Fruit fly (Drosophila melanogaster): Measurements from ENCODE around the gene X11L.

Gene X11L

DNA sequence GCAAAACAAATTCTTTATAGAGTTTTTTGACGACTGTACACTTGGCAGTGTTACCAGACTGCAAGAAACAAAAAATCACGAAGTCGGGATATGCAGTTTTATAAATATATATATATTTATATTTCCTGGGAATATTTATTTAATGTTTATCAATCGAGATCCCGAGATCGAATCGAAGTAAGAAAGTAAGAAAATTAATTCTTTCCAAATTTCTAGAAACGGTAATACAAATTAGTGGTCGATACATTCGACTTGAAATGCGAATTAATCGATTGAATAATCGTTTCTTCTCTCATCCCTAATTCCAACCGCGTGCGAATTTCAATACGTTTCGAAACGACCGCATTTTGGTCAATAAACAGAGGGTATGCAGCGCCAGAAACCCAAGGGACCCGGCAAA, 36.6 kb downstream of the X11L start, which contains the start of the genes CG8289 and CG5800:
Gene CG8289, minus strand, starts transcription at position 44 of the 400 bp plus-strand sequence.
Gene CG5800, plus strand, starts transcription at position 281 of the 400 bp plus-strand sequence.
- TF ChIP-seq Myc (optimal IDR thresholded peaks at IDR 0.05) = no peak
- no peak for TF ChIP-seq Sin3A (optimal IDR thresholded peaks at IDR 0.05)
- TF ChIP-seq ttk (optimal IDR thresholded peaks at IDR 0.05) = no peak
- TF ChIP-seq h (optimal IDR thresholded peaks at IDR 0.05) = no peak
- TF ChIP-seq psq (optimal IDR thresholded peaks at IDR 0.05) = no peak
- no peak for TF ChIP-seq insv (optimal IDR thresholded peaks at IDR 0.05)

DNA sequence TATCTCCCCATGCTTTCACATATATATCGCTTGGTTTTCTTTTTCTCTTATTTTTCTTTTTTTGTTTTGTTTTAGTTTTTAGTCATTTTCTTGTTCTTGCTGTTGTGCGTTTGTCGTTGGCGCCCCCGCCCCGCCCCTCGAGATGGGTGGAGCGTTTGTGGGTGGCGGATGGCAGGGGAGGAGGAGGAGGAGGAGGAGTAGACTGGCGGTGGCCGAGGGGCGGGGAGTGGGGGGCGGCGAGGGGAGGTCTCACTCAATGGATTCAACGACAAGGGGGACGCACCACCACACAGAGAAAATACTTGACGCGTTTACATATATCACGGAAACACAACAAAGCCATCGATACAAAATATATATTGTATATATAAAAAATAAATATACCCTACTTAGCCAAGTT, 41.4 kb downstream of the X11L start:
- TF ChIP-seq Sin3A (optimal IDR thresholded peaks at IDR 0.05) (no peak), Myc (optimal IDR thresholded peaks at IDR 0.05) (no peak), h (optimal IDR thresholded peaks at IDR 0.05) (no peak), ttk (optimal IDR thresholded peaks at IDR 0.05) (no peak), psq (optimal IDR thresholded peaks at IDR 0.05) (no peak), insv (optimal IDR thresholded peaks at IDR 0.05) (no peak)

DNA sequence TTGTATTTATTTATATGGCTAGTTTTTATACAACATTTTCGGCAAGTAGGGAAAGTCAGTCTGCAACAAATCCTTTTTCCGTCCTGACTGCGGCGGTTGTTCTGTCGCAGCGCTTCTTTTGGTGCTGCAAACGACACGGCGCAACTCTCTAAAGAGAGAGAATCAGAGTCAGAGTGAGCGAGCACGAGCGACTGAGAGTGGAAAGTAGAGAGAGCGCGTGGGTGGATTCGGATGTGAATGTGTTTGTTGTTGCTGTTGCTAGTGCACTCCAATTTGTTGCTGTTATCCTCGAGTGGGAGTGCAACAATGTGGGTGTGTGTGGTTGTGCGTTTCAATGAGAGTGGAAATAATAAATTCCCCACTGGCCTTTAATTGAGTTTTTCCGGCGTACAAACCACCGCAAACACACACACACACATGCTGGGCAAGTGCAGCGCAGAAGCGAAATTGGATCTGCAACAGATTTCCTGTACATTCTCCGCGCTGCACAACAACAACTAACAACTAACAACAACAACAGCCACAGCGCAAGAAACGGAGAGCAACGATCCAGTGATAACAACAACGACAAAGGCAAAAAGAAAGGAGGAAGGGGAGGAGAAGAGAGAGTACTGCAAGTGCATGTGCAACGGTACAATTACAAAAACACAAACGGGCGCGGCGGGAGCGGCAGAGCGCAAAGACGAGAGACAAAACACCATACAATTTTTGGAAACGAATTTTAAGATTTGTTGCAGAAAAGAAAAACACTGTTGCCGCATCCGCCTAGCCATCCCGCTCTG, 52.0 kb downstream of the X11L start:
- no peak for TF ChIP-seq psq (optimal IDR thresholded peaks at IDR 0.05)
- TF ChIP-seq h (optimal IDR thresholded peaks at IDR 0.05) = no peak
- TF ChIP-seq insv (optimal IDR thresholded peaks at IDR 0.05) = no peak
- no peak for TF ChIP-seq Myc (optimal IDR thresholded peaks at IDR 0.05)
- no peak for TF ChIP-seq Sin3A (optimal IDR thresholded peaks at IDR 0.05)
- TF ChIP-seq ttk (optimal IDR thresholded peaks at IDR 0.05) = no peak

DNA sequence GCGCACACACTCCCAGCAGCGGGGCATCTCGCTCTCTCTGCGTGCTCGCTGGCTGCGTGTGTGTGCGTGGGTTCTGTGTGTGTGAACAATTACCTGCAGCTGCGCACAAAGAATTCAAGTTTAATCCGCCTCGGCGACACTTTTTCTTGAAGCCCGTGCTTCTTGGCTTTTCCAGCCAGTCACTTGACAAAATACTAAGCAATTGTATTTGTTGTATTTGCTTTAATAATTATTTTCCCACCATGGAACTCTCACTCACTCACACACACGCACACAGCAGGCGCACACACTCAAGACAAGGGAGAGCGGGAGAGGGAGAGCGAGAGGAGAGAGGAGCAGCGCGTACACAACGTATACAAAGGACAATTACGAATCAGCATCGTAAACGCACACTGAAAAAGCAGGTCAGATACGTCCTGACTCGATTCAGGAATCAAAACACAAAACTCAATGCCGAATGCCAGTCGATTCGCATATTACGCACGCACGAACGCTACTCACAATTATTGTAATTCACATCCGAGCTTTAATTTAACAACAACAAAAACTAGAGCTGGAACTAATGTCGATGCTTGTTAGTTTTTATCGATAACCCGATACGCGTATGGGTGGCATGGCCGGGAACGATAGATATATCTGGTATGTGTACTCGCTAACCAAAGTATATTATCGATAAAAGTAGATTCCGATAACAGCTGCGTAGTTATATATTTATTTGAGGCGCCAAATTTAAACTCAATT, 52.8 kb downstream of the X11L start, which contains the start of gene RhoGAPp190:
Gene RhoGAPp190, minus strand, starts transcription at position 565 of the 741 bp plus-strand sequence.
- TF ChIP-seq Myc (optimal IDR thresholded peaks at IDR 0.05) (no peak), psq (optimal IDR thresholded peaks at IDR 0.05) (no peak), insv (optimal IDR thresholded peaks at IDR 0.05) (no peak), Sin3A (optimal IDR thresholded peaks at IDR 0.05) (no peak), h (optimal IDR thresholded peaks at IDR 0.05) (no peak), ttk (optimal IDR thresholded peaks at IDR 0.05) (no peak)

Data from Kc167 (cell line).